Fruit fly (Drosophila melanogaster): ENCODE data around the gene Atg8a.

dm6 chrX:10801033-10801432 is 32.9 kb upstream of the Atg8a start:
- TF ChIP-seq CG8478 (optimal IDR thresholded peaks at IDR 0.05) = no peak
- no peak for TF ChIP-seq CTCF (optimal IDR thresholded peaks at IDR 0.05)
